Worm (Caenorhabditis elegans) whole organism, L2 larva: ENCODE results near the gene plk-3.

ENCODE experiments used
- C34F6.9 ChIP-seq: fragments of 150-350 bp; optimal IDR thresholded peaks from 2 replicates; lab custom pipeline; 2014; ENCODE audit warnings: missing biosample characterization, missing genetic modification characterization
- R02D3.7 ChIP-seq: fragments of 150-350 bp; optimal IDR thresholded peaks from 2 replicates; lab custom pipeline; 2014; ENCODE audit warnings: missing biosample characterization, missing genetic modification characterization
- aly-2 ChIP-seq: fragments of 150-350 bp; optimal IDR thresholded peaks from 2 replicates; lab custom pipeline; 2014; ENCODE audit warnings: missing biosample characterization, missing genetic modification characterization
- ceh-16 ChIP-seq: fragments of 150-350 bp; optimal IDR thresholded peaks from 2 replicates; lab custom pipeline; 2014; ENCODE audit warnings: missing biosample characterization, missing genetic modification characterization
- fos-1 ChIP-seq: fragments of 150-350 bp; optimal IDR thresholded peaks from 2 replicates; lab custom pipeline; 2014; ENCODE audit warnings: missing biosample characterization, missing genetic modification characterization
- mab-5 ChIP-seq: fragments of 150-350 bp; optimal IDR thresholded peaks from 2 replicates; lab custom pipeline; 2014; ENCODE audit warnings: missing biosample characterization, missing genetic modification characterization
- nhr-12 ChIP-seq: fragments of 150-350 bp; optimal IDR thresholded peaks from 2 replicates; lab custom pipeline; 2014; ENCODE audit warnings: missing biosample characterization, missing genetic modification characterization
- nhr-129 ChIP-seq: fragments of 150-350 bp; optimal IDR thresholded peaks from 2 replicates; lab custom pipeline; 2014; ENCODE audit warnings: missing biosample characterization, missing genetic modification characterization
- sem-4 ChIP-seq: fragments of 150-350 bp; optimal IDR thresholded peaks from 2 replicates; lab custom pipeline; 2014; ENCODE audit warnings: missing biosample characterization, missing genetic modification reagents, missing genetic modification characterization
- unc-39 ChIP-seq: fragments of 150-350 bp; optimal IDR thresholded peaks from 2 replicates; lab custom pipeline; 2014; ENCODE audit warnings: missing biosample characterization, missing genetic modification characterization
- ztf-11 ChIP-seq: sonication (generic microtip); optimal IDR thresholded peaks from 2 replicates; lab custom pipeline; 2017; ENCODE audit warnings: missing biosample characterization, missing genetic modification characterization

DNA sequence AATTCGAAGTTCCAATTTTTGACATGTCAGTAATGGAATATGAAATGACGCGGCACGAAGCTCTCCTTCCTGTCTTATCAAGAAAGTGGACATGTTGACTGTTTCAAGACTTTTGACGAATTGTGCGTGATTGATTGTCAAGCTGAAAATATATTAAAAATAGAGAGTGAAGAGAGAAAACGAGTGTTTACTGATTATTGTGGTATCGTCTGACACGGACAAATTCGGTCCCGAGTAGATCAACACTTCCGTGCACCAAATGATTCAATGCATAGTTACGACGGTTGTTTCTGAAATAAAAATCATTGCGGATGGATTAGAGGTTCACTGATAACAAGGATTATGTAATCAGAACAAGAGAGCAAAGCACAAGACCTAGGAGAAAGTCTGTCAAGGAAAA, 5.8 kb downstream of the plk-3 start:
- TF ChIP-seq ceh-16 (tag; lab: Kevin White, UChicago) (no peak), aly-2 (no peak), fos-1 (tag; lab: Kevin White, UChicago) (peak; percentile 12), mab-5 (tag; lab: Kevin White, UChicago) (no peak), C34F6.9 (tag; lab: Kevin White, UChicago) (no peak), unc-39 (tag; lab: Kevin White, UChicago) (no peak), sem-4 (tag; lab: Kevin White, UChicago) (no peak), ztf-11 (no peak), nhr-129 (tag; lab: Kevin White, UChicago) (no peak), R02D3.7 (tag; lab: Kevin White, UChicago) (no peak), nhr-12 (no peak)
